Worm (Caenorhabditis elegans) whole organism, L4 larva: ENCODE data around the gene str-38.
A peak's percentile ranks its signal among the peaks of the same experiment; 100 is the strongest.

ENCODE experiments used
- D1046.2 ChIP-seq: fragments of 200-800 bp; sonication (Bioruptor generic); IDR thresholded peaks from 2 replicates; pipeline ENCODE4 v1.3.6; 2022; ENCODE audit warnings: missing genetic modification characterization, missing compliant biosample characterization
- F26F4.8 ChIP-seq: fragments of 200-800 bp; sonication (Bioruptor generic); conservative IDR thresholded peaks from 2 replicates; pipeline ENCODE4 v1.3.6; 2022; ENCODE audit warnings: missing genetic modification characterization, missing compliant biosample characterization
- Y48G9A.11 ChIP-seq: fragments of 200-800 bp; sonication (Bioruptor generic); IDR thresholded peaks from 2 replicates; pipeline ENCODE4 v1.3.6; 2022; ENCODE audit warnings: missing genetic modification reagents, missing genetic modification characterization, missing compliant biosample characterization
- Y5F2A.4 ChIP-seq: fragments of 200-800 bp; sonication (Bioruptor generic); optimal IDR thresholded peaks from 2 replicates; lab custom pipeline; 2018; ENCODE audit warnings: mild to moderate bottlenecking, missing genetic modification characterization, missing compliant biosample characterization
- Y75B8A.6 ChIP-seq: fragments of 200-800 bp; sonication (Bioruptor generic); IDR thresholded peaks from 2 replicates; pipeline ENCODE4 v1.3.6; 2022; ENCODE audit warnings: missing genetic modification reagents, missing genetic modification characterization, missing compliant biosample characterization
- aha-1 ChIP-seq: fragments of 150-350 bp; peaks from one replicate; lab custom pipeline; 2014; ENCODE audit warnings: missing biosample characterization, missing genetic modification characterization
- arid-1 ChIP-seq: fragments of 200-800 bp; sonication (Bioruptor generic); conservative IDR thresholded peaks from 2 replicates; pipeline ENCODE4 v1.3.6; 2022; ENCODE audit warnings: missing genetic modification reagents, missing genetic modification characterization, missing compliant biosample characterization
- ceh-28 ChIP-seq: fragments of 150-350 bp; optimal IDR thresholded peaks from 2 replicates; lab custom pipeline; 2014; ENCODE audit warnings: missing biosample characterization, missing genetic modification reagents, missing genetic modification characterization
- ceh-32 ChIP-seq: sonication (generic microtip); optimal IDR thresholded peaks from 2 replicates; lab custom pipeline; 2016; ENCODE audit warnings: mild to moderate bottlenecking, missing genetic modification characterization, missing compliant biosample characterization; ENCODE audit not compliant: poor library complexity
- ceh-44 ChIP-seq: fragments of 200-800 bp; sonication (Bioruptor generic); IDR thresholded peaks from 2 replicates; pipeline ENCODE4 v1.3.6; 2022; ENCODE audit warnings: missing genetic modification reagents, missing genetic modification characterization, missing compliant biosample characterization
- ctbp-1 ChIP-seq: fragments of 200-800 bp; sonication (Bioruptor generic); IDR thresholded peaks from 2 replicates; pipeline ENCODE4 v1.3.6; 2022; ENCODE audit warnings: missing genetic modification reagents, missing genetic modification characterization, missing compliant biosample characterization
- daf-12 ChIP-seq: fragments of 150-350 bp; optimal IDR thresholded peaks from 2 replicates; lab custom pipeline; 2014; ENCODE audit warnings: missing biosample characterization, missing genetic modification reagents, missing genetic modification characterization
- daf-16 ChIP-seq, 3 experiments: sonication (generic microtip); optimal IDR thresholded peaks; 2 replicates each; lab custom pipeline; 2016 to 2017; ENCODE audit warnings: missing genetic modification characterization in 3 of 3, missing genetic modification reagents in 3 of 3, mild to moderate bottlenecking in 2 of 3, missing compliant biosample characterization in 2 of 3, missing biosample characterization in 1 of 3, moderate library complexity in 1 of 3
- dmd-8 ChIP-seq: fragments of 200-800 bp; sonication (Bioruptor generic); IDR thresholded peaks from 2 replicates; pipeline ENCODE4 v1.3.6; 2022; ENCODE audit warnings: missing genetic modification characterization, missing compliant biosample characterization
- dmd-9 ChIP-seq: fragments of 200-800 bp; sonication (Bioruptor generic); IDR thresholded peaks from 2 replicates; pipeline ENCODE4 v1.3.6; 2022; ENCODE audit warnings: missing genetic modification reagents, missing genetic modification characterization, missing compliant biosample characterization
- egl-43 ChIP-seq: fragments of 200-800 bp; sonication (Bioruptor generic); IDR thresholded peaks from 2 replicates; pipeline ENCODE4 v1.3.6; 2022; ENCODE audit warnings: missing genetic modification reagents, missing genetic modification characterization, missing compliant biosample characterization
- hif-1 ChIP-seq, 2 experiments: sonication (generic microtip); optimal IDR thresholded peaks; 2 replicates each; lab custom pipeline; 2016 to 2017; ENCODE audit warnings: missing compliant biosample characterization in 2 of 2, missing genetic modification characterization in 2 of 2, missing genetic modification reagents in 2 of 2, missing genotype in 2 of 2, mild to moderate bottlenecking in 1 of 2
- hmg-1.1 ChIP-seq: fragments of 200-800 bp; sonication (Bioruptor generic); IDR thresholded peaks from 2 replicates; pipeline ENCODE4 v1.3.6; 2022; ENCODE audit warnings: missing genetic modification reagents, missing genetic modification characterization, missing compliant biosample characterization
- jun-1 ChIP-seq: fragments of 150-350 bp; optimal IDR thresholded peaks from 2 replicates; lab custom pipeline; 2014; ENCODE audit warnings: missing biosample characterization, missing genetic modification reagents, missing genetic modification characterization
- lin-1 ChIP-seq: fragments of 200-800 bp; sonication (Bioruptor generic); IDR thresholded peaks from 2 replicates; pipeline ENCODE4 v1.3.6; 2022; ENCODE audit warnings: missing genetic modification reagents, missing genetic modification characterization, missing compliant biosample characterization
- lin-38 ChIP-seq: fragments of 200-800 bp; sonication (Bioruptor generic); IDR thresholded peaks from 2 replicates; pipeline ENCODE4 v1.3.6; 2022; ENCODE audit warnings: missing genetic modification reagents, missing genetic modification characterization, missing compliant biosample characterization
- lin-39 ChIP-seq: fragments of 150-350 bp; optimal IDR thresholded peaks from 2 replicates; lab custom pipeline; 2014; ENCODE audit warnings: missing biosample characterization, missing genetic modification reagents, missing genetic modification characterization
- madf-5 ChIP-seq, 2 experiments: fragments of 200-800 bp; sonication (Bioruptor generic); IDR thresholded peaks; 2 replicates each; pipeline ENCODE4 v1.3.6; 2022; ENCODE audit warnings: missing compliant biosample characterization in 2 of 2, missing genetic modification characterization in 2 of 2
- mep-1 ChIP-seq: fragments of 150-350 bp; sonication (generic microtip); optimal IDR thresholded peaks from 3 replicates; lab custom pipeline; 2014; ENCODE audit warnings: missing biosample characterization, missing genetic modification characterization
- nhr-111 ChIP-seq: fragments of 200-800 bp; sonication (Bioruptor generic); optimal IDR thresholded peaks from 2 replicates; lab custom pipeline; 2018; ENCODE audit warnings: mild to moderate bottlenecking, missing genetic modification characterization, missing compliant biosample characterization
- nhr-28 ChIP-seq: fragments of 150-350 bp; optimal IDR thresholded peaks from 2 replicates; lab custom pipeline; 2014; ENCODE audit warnings: missing biosample characterization, missing genetic modification characterization
- nhr-6 ChIP-seq: fragments of 150-350 bp; optimal IDR thresholded peaks from 2 replicates; lab custom pipeline; 2014; ENCODE audit warnings: missing biosample characterization, missing genetic modification characterization
- saeg-2 ChIP-seq: fragments of 200-800 bp; sonication (Bioruptor generic); IDR thresholded peaks from 2 replicates; pipeline ENCODE4 v1.3.6; 2022; ENCODE audit warnings: missing genetic modification reagents, missing genetic modification characterization, missing compliant biosample characterization
- snpc-1.2 ChIP-seq: fragments of 200-800 bp; sonication (Bioruptor generic); IDR thresholded peaks from 2 replicates; pipeline ENCODE4 v1.3.6; 2022; ENCODE audit warnings: missing genetic modification reagents, missing genetic modification characterization, missing compliant biosample characterization
- tra-1 ChIP-seq: fragments of 200-800 bp; sonication (Bioruptor generic); IDR thresholded peaks from 2 replicates; pipeline ENCODE4 v1.3.6; 2022; ENCODE audit warnings: missing genetic modification reagents, missing genetic modification characterization, missing compliant biosample characterization
- unc-62 ChIP-seq, 3 experiments: fragments of 150-350 bp in 1 of 3; sonication (generic microtip); optimal IDR thresholded peaks in 2 of 3; peaks in 1 of 3; 1 replicate in 1 of 3; 2 replicates in 2 of 3; lab custom pipeline; 2014 to 2017; ENCODE audit warnings: missing biosample characterization in 3 of 3, missing genetic modification characterization in 3 of 3, missing genetic modification reagents in 3 of 3, missing genotype in 1 of 3
- vab-7 ChIP-seq: fragments of 200-800 bp; sonication (Bioruptor generic); IDR thresholded peaks from 2 replicates; pipeline ENCODE4 v1.3.6; 2022; ENCODE audit warnings: missing genetic modification reagents, missing genetic modification characterization, missing compliant biosample characterization
- zag-1 ChIP-seq: fragments of 150-350 bp; optimal IDR thresholded peaks from 2 replicates; lab custom pipeline; 2014; ENCODE audit warnings: missing biosample characterization, missing genetic modification characterization
- zfp-2 ChIP-seq: sonication (generic microtip); optimal IDR thresholded peaks from 2 replicates; lab custom pipeline; 2016; ENCODE audit warnings: mild to moderate bottlenecking, missing genetic modification characterization, missing compliant biosample characterization
- zfp-3 ChIP-seq: fragments of 200-800 bp; sonication (Bioruptor generic); conservative IDR thresholded peaks from 2 replicates; pipeline ENCODE4 v1.3.6; 2022; ENCODE audit warnings: missing genetic modification reagents, missing genetic modification characterization, missing compliant biosample characterization
- zip-2 ChIP-seq: fragments of 150-350 bp; optimal IDR thresholded peaks from 2 replicates; lab custom pipeline; 2014; ENCODE audit warnings: missing biosample characterization, missing genetic modification characterization

Gene str-38

ce11 chrV:15721888-15722287 lies 10.2 kb downstream of the str-38 start, which contains the start of gene srh-140:
Gene srh-140 (plus strand): TSS chrV:15722188.
- TF ChIP-seq D1046.2 (GFP tag; lab: Robert Waterston, UW) = no peak
- TF ChIP-seq lin-38 (GFP tag; lab: Robert Waterston, UW) = no peak
- TF ChIP-seq Y48G9A.11 (GFP tag; lab: Robert Waterston, UW) = no peak
- TF ChIP-seq dmd-8 = no peak
- no peak for TF ChIP-seq hmg-1.1 (GFP tag; lab: Robert Waterston, UW)
- no peak for TF ChIP-seq madf-5 (GFP tag; IDR thresholded peaks at IDR 0.05; lab: Robert Waterston, UW)
- no peak for TF ChIP-seq lin-39 (tag; lab: Kevin White, UChicago)
- TF ChIP-seq daf-12 (tag; lab: Kevin White, UChicago) = no peak
- no peak for TF ChIP-seq daf-16 (GFP tag; optimal IDR thresholded peaks at IDR 0.05; lab: Kevin White, UChicago)
- TF ChIP-seq daf-16 (tag; optimal IDR thresholded peaks at IDR 0.05; lab: Kevin White, UChicago) = no peak
- TF ChIP-seq, all 104 proteins: peak for 0

ce11 chrV:15721431-15721830 lies 10.7 kb downstream of the str-38 start:
- no peak for TF ChIP-seq nhr-111 (GFP tag; lab: Kevin White, UChicago)
- peak; percentile 24 for TF ChIP-seq aha-1 (tag; lab: Kevin White, UChicago)

ce11 chrV:15719570-15719969 lies 12.5 kb downstream of the str-38 start, which contains the start of gene Y6E2A.7:
Gene Y6E2A.7 (plus strand): TSS chrV:15719870.
- TF ChIP-seq egl-43 (GFP tag; lab: Robert Waterston, UW) (no peak), dmd-8 (no peak), ceh-32 (tag; lab: Kevin White, UChicago) (no peak), saeg-2 (GFP tag; lab: Robert Waterston, UW) (no peak), lin-1 (GFP tag; lab: Robert Waterston, UW) (no peak), Y75B8A.6 (GFP tag; lab: Robert Waterston, UW) (no peak)

- TF ChIP-seq F26F4.8 = no peak
- TF ChIP-seq unc-62 (GFP tag; optimal IDR thresholded peaks at IDR 0.05 in 1 of 2; lab: Kevin White, UChicago) = peak in 1 of 2 experiments; percentile 18
- no peak for TF ChIP-seq unc-62 (tag; optimal IDR thresholded peaks at IDR 0.05; lab: Kevin White, UChicago)
- TF ChIP-seq nhr-28 (tag; lab: Kevin White, UChicago) = no peak
- TF ChIP-seq zfp-2 (tag; lab: Kevin White, UChicago) = no peak
- no peak for TF ChIP-seq ceh-28
- TF ChIP-seq, all 104 proteins: peak for 1
Measured at ce11 chrV:15718562-15718961, 13.5 kb downstream of the str-38 start, which contains the start of gene Y6E2A.5. Gene Y6E2A.5 (minus strand): TSS chrV:15718662.

ce11 chrV:15716679-15717078 lies 15.4 kb downstream of the str-38 start, which contains the start of gene Y6E2A.4:
Gene Y6E2A.4 (minus strand): TSS chrV:15716779.
- no peak for TF ChIP-seq ctbp-1 (GFP tag; lab: Robert Waterston, UW)
- no peak for TF ChIP-seq Y75B8A.6 (GFP tag; lab: Robert Waterston, UW)
- TF ChIP-seq madf-5 (GFP tag; IDR thresholded peaks at IDR 0.05; lab: Robert Waterston, UW) = no peak
- TF ChIP-seq zag-1 (tag; lab: Kevin White, UChicago) = no peak
- TF ChIP-seq D1046.2 (GFP tag; lab: Robert Waterston, UW) = no peak
- TF ChIP-seq dmd-9 = no peak
- no peak for TF ChIP-seq hif-1 (tag; optimal IDR thresholded peaks at IDR 0.05; lab: Kevin White, UChicago)
- no peak for TF ChIP-seq zfp-3
- no peak for TF ChIP-seq vab-7 (GFP tag; lab: Robert Waterston, UW)
- TF ChIP-seq ceh-44 = no peak
- TF ChIP-seq mep-1 (tag; lab: Kevin White, UChicago) = no peak
- no peak for TF ChIP-seq nhr-6 (tag; lab: Kevin White, UChicago)
- no peak for TF ChIP-seq snpc-1.2 (GFP tag; lab: Robert Waterston, UW)
- no peak for TF ChIP-seq zip-2 (tag; lab: Kevin White, UChicago)
- TF ChIP-seq tra-1 (GFP tag; lab: Robert Waterston, UW) = no peak
- no peak for TF ChIP-seq jun-1 (tag; lab: Kevin White, UChicago)
- TF ChIP-seq arid-1 (GFP tag; lab: Robert Waterston, UW) = no peak
- TF ChIP-seq Y5F2A.4 (GFP tag; lab: Kevin White, UChicago) = no peak
